Worm (Caenorhabditis elegans): Measurements from ENCODE around the gene nspc-13.

DNA sequence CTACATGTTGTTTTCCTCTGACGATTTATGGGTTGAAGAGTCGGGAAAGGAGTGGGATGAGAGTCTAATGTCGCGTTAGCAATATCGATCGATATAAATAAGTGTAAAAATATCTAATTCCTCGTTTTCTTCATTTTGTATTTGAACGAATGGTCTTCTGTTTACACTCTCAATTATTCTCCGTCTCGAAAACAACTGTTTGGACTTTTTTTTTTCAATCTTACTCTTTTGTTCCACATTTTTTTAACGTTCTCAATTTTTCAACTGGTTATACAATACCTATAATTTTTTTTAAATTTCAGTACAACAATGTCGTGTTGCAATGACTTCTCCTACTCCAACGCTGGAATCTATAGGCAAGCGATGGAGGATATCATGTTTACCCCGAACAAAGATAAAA is 35.9 kb upstream of the nspc-13 start, which contains the start of gene F17A2.13:
- TF ChIP-seq lin-39 (tag; optimal IDR thresholded peaks at IDR 0.05) = no peak
- no peak for TF ChIP-seq unc-62 (GFP tag; optimal IDR thresholded peaks at IDR 0.05)
- no peak for TF ChIP-seq skn-1 (tag; optimal IDR thresholded peaks at IDR 0.05)
